Worm (Caenorhabditis elegans): Measurements from ENCODE around the gene str-140.
A peak's percentile ranks its signal among the peaks of the same experiment; 100 is the strongest.

The str-140 gene

DNA sequence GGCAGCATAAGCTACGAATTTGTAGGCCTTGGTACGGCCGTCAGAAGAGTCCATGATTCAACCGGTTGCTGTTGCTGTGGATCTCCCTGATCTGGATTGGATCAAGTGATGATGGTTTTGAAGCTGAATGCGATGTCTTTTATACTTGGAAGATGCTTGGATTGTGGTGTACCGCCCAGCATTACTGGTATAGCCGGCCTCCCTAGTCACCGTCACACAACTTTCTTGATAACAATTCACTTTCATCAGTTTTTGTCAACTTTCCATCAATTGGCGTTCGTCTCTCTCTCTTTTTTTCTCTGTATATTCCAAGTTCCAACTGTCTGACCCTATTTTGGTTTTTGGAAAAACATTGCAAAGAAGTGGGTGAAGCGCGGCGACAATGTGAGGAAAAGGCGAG, 16.9 kb downstream of the str-140 start, which contains the start of gene col-43:
Gene col-43 (minus strand): TSS at position 101 of the 400 bp plus-strand sequence.
- TF ChIP-seq ceh-13 (GFP tag; optimal IDR thresholded peaks at IDR 0.05) (no peak), sea-1 (GFP tag; conservative IDR thresholded peaks at IDR 0.05) (no peak), hnd-1 (tag; optimal IDR thresholded peaks at IDR 0.05) (no peak), tbx-37 (GFP tag; conservative IDR thresholded peaks at IDR 0.05) (no peak), ets-7 (tag; optimal IDR thresholded peaks at IDR 0.05) (no peak)

- TF ChIP-seq hmg-4 (GFP tag; optimal IDR thresholded peaks at IDR 0.05) (no peak), F13C5.2 (tag; optimal IDR thresholded peaks at IDR 0.05) (no peak), ets-7 (tag; optimal IDR thresholded peaks at IDR 0.05) (no peak), flt-1 (GFP tag; IDR thresholded peaks at IDR 0.05) (no peak), scrt-1 (GFP tag; IDR thresholded peaks at IDR 0.05) (no peak), B0310.2 (tag; optimal IDR thresholded peaks at IDR 0.05) (no peak), ceh-36 (tag; optimal IDR thresholded peaks at IDR 0.05) (no peak), ama-1 (optimal IDR thresholded peaks at IDR 0.05) (no peak), sea-1 (GFP tag; conservative IDR thresholded peaks at IDR 0.05) (no peak), hmbx-1 (tag; optimal IDR thresholded peaks at IDR 0.05) (no peak)
These were observed 17.5 kb downstream of the str-140 start for ce11 chrV:8050059-8050677.

ce11 chrV:8046706-8047105, 21.0 kb downstream of the str-140 start, which contains the start of gene ZC513.3:
TSS of gene ZC513.3 (plus strand) at chrV:8047006.
- TF ChIP-seq hmbx-1 (tag; optimal IDR thresholded peaks at IDR 0.05) (no peak), B0310.2 (tag; optimal IDR thresholded peaks at IDR 0.05) (no peak), pes-1 (GFP tag; IDR thresholded peaks at IDR 0.05) (no peak), aly-1 (tag; optimal IDR thresholded peaks at IDR 0.05) (no peak)

DNA sequence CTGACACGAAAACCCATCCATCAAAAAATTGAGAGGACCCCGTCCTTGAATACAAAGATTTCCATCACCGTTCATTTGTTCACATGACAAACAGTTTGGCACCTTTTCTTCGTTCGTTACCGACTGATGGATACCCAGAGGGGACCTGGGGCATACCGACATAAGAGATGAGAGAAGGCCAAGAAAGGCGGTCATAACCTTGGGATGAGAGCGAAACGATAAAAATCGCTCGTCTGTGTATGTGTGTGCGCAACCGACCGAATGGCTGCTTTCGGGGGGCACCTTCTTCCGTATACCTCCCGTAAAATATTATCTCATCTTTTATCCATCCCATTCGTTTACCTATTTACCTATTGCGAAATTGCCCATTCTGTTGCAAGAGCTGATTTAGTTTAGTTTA, 22.7 kb downstream of the str-140 start:
- TF ChIP-seq tbx-11 (GFP tag; IDR thresholded peaks at IDR 0.05) = no peak
- TF ChIP-seq hmg-4 (GFP tag; optimal IDR thresholded peaks at IDR 0.05) = peak; percentile 33

- TF ChIP-seq hmbx-1 (tag; optimal IDR thresholded peaks at IDR 0.05) (no peak), aly-1 (tag; optimal IDR thresholded peaks at IDR 0.05) (no peak), flt-1 (GFP tag; IDR thresholded peaks at IDR 0.05) (no peak), ceh-36 (tag; optimal IDR thresholded peaks at IDR 0.05) (no peak), B0310.2 (tag; optimal IDR thresholded peaks at IDR 0.05) (no peak), hnd-1 (tag; optimal IDR thresholded peaks at IDR 0.05) (no peak), ama-1 (optimal IDR thresholded peaks at IDR 0.05) (no peak), hmg-4 (GFP tag; optimal IDR thresholded peaks at IDR 0.05) (no peak), tbx-11 (GFP tag; IDR thresholded peaks at IDR 0.05) (no peak), ets-7 (tag; optimal IDR thresholded peaks at IDR 0.05) (no peak), scrt-1 (GFP tag; IDR thresholded peaks at IDR 0.05) (no peak)
These were observed 24.0 kb downstream of the str-140 start for ce11 chrV:8043664-8044063.

DNA sequence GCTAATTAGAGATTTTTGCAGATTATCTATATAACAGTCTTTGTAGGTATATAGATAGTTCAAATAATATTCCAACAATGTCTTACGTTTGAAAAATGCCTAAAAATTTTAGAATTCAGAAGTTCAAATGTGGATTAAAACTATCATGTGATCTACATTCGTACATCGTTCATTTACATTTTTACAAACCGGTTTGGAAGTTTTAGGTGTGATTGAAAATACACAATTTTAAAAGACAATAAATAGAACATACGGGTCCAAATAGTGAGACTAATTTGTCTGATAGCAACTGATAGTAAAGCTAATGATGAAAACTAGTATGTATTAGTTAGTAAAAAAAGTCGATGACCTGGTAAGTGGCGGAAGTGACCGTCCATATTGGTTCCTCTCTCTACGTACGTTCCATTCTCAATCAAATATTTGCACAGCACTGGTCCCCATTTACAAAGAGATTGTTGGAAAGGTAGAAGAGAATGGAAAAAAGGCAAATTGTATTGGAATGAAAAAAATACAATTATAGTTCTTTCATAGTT, 26.3 kb downstream of the str-140 start:
- TF ChIP-seq pes-1 (GFP tag; IDR thresholded peaks at IDR 0.05) (no peak), tra-4 (tag; optimal IDR thresholded peaks at IDR 0.05) (no peak), tbx-37 (GFP tag; conservative IDR thresholded peaks at IDR 0.05) (no peak), ceh-36 (tag; optimal IDR thresholded peaks at IDR 0.05) (no peak), flt-1 (GFP tag; IDR thresholded peaks at IDR 0.05) (no peak), aly-1 (tag; optimal IDR thresholded peaks at IDR 0.05) (no peak), F13C5.2 (tag; optimal IDR thresholded peaks at IDR 0.05) (no peak), scrt-1 (GFP tag; IDR thresholded peaks at IDR 0.05) (no peak), hnd-1 (tag; optimal IDR thresholded peaks at IDR 0.05) (no peak), ama-1 (optimal IDR thresholded peaks at IDR 0.05) (no peak), ets-7 (tag; optimal IDR thresholded peaks at IDR 0.05) (no peak), hmg-4 (GFP tag; optimal IDR thresholded peaks at IDR 0.05) (no peak)

- TF ChIP-seq ceh-36 (tag; optimal IDR thresholded peaks at IDR 0.05) (peak; percentile 2), hmg-4 (GFP tag; optimal IDR thresholded peaks at IDR 0.05) (peak; percentile 3), flt-1 (GFP tag; IDR thresholded peaks at IDR 0.05) (no peak), ama-1 (optimal IDR thresholded peaks at IDR 0.05) (peak; percentile 82), B0310.2 (tag; optimal IDR thresholded peaks at IDR 0.05) (no peak), F13C5.2 (tag; optimal IDR thresholded peaks at IDR 0.05) (no peak), scrt-1 (GFP tag; IDR thresholded peaks at IDR 0.05) (no peak)
These were observed 27.2 kb downstream of the str-140 start for ce11 chrV:8040247-8041084.

DNA sequence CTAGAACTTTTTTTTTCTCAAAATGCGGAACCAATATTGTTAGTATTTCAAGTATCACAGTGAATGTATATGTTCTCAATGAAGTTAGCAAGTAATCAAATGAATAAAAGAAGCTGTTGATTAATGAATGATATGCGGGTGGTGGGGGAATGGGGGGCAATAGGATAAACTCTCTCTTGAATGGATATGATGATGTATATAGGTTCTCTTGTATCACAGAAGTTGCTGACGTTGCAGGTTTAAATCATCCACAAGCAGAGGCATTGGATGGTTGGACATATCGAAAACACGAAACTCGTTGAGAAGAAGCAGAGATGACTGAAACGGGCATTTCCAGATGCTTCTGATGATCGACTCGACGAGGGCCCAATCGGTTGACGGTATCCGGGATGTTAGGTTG, 28.1 kb downstream of the str-140 start:
- TF ChIP-seq tbx-37 (GFP tag; conservative IDR thresholded peaks at IDR 0.05) (no peak), F13C5.2 (tag; optimal IDR thresholded peaks at IDR 0.05) (no peak), B0310.2 (tag; optimal IDR thresholded peaks at IDR 0.05) (no peak), sea-1 (GFP tag; conservative IDR thresholded peaks at IDR 0.05) (0 out of 2 replicates have a peak, but pooled peaks have one; percentile 28), ceh-36 (tag; optimal IDR thresholded peaks at IDR 0.05) (no peak), ama-1 (optimal IDR thresholded peaks at IDR 0.05) (peak; percentile 57)
